Fruit fly (Drosophila melanogaster) whole organism, embryonic: ENCODE data around the gene Lamtor5.

Experiments
- Abd-B ChIP-seq: fragments of 200-800 bp; sonication (Bioruptor generic); optimal IDR thresholded peaks from 2 replicates; lab custom pipeline; 2018; ENCODE audit warnings: missing biosample characterization, mild to moderate bottlenecking, missing genetic modification characterization, moderate library complexity
- Atf6 ChIP-seq: fragments of 200-800 bp; sonication (Bioruptor generic); IDR thresholded peaks from 2 replicates; pipeline ENCODE4 v1.3.6; 2022; ENCODE audit warnings: missing biosample characterization, missing genetic modification characterization
- Bdp1 ChIP-seq: fragments of 200-800 bp; sonication (Bioruptor generic); optimal IDR thresholded peaks from 3 replicates; lab custom pipeline; 2016; ENCODE audit warnings: missing biosample characterization, missing genetic modification characterization
- CG10959 ChIP-seq: fragments of 200-800 bp; sonication (Bioruptor generic); IDR thresholded peaks from 2 replicates; pipeline ENCODE4 v1.3.6; 2022; ENCODE audit warnings: missing biosample characterization, missing genetic modification characterization
- CG10979 ChIP-seq: fragments of 200-800 bp; sonication (Bioruptor generic); optimal IDR thresholded peaks from 2 replicates; lab custom pipeline; 2018; ENCODE audit warnings: missing biosample characterization, mild to moderate bottlenecking, missing genetic modification characterization, moderate library complexity
- CG11093 ChIP-seq: fragments of 200-800 bp; sonication (Bioruptor generic); IDR thresholded peaks from 3 replicates; pipeline ENCODE4 v1.3.6; 2022; ENCODE audit warnings: missing biosample characterization, missing genetic modification characterization
- CG11456 ChIP-seq: fragments of 200-800 bp; sonication (Bioruptor generic); IDR thresholded peaks from 3 replicates; pipeline ENCODE4 v1.3.6; 2022; ENCODE audit warnings: missing biosample characterization, missing genetic modification characterization
- CG11560 ChIP-seq: fragments of 200-800 bp; sonication (Bioruptor generic); IDR thresholded peaks from 3 replicates; pipeline ENCODE4 v1.3.6; 2022; ENCODE audit warnings: missing biosample characterization, missing genetic modification characterization
- CG12659 ChIP-seq: fragments of 200-800 bp; sonication (Bioruptor generic); optimal IDR thresholded peaks from 3 replicates; lab custom pipeline; 2017; ENCODE audit warnings: mild to moderate bottlenecking, missing biosample characterization, missing genetic modification reagents, missing genetic modification characterization
- CG12744 ChIP-seq: fragments of 200-800 bp; sonication (Bioruptor generic); optimal IDR thresholded peaks from 2 replicates; lab custom pipeline; 2016; ENCODE audit warnings: missing biosample characterization, missing genetic modification characterization
- CG12769 ChIP-seq: fragments of 200-800 bp; sonication (Bioruptor generic); optimal IDR thresholded peaks from 2 replicates; lab custom pipeline; 2019; ENCODE audit warnings: missing biosample characterization, mild to moderate bottlenecking, missing genetic modification characterization, moderate library complexity
- CG14014 ChIP-seq: fragments of 200-800 bp; sonication (Bioruptor generic); IDR thresholded peaks from 2 replicates; pipeline ENCODE4 v1.3.6; 2022; ENCODE audit warnings: missing biosample characterization, missing genetic modification characterization
- CG14441 ChIP-seq: fragments of 200-800 bp; sonication (Bioruptor generic); IDR thresholded peaks from 2 replicates; pipeline ENCODE4 v1.3.6; 2022; ENCODE audit warnings: missing biosample characterization, missing genetic modification characterization
- CG16813 ChIP-seq: fragments of 200-800 bp; sonication (Bioruptor generic); IDR thresholded peaks from 3 replicates; pipeline ENCODE4 v1.3.6; 2022; ENCODE audit warnings: missing biosample characterization, missing genetic modification characterization; ENCODE audit not compliant: partially characterized antibody
- CG30403 ChIP-seq: fragments of 200-800 bp; sonication (Bioruptor generic); optimal IDR thresholded peaks from 3 replicates; lab custom pipeline; 2016; ENCODE audit warnings: missing biosample characterization, missing genetic modification characterization
- CG6175 ChIP-seq: fragments of 200-800 bp; sonication (Bioruptor generic); IDR thresholded peaks from 3 replicates; pipeline ENCODE4 v1.3.6; 2022; ENCODE audit warnings: missing biosample characterization, missing genetic modification characterization
- CG7745 ChIP-seq: fragments of 200-800 bp; sonication (Bioruptor generic); optimal IDR thresholded peaks from 2 replicates; lab custom pipeline; 2018; ENCODE audit warnings: missing biosample characterization, mild to moderate bottlenecking, missing genetic modification characterization, moderate library complexity
- CG7987 ChIP-seq: fragments of 200-800 bp; sonication (Bioruptor generic); optimal IDR thresholded peaks from 2 replicates; lab custom pipeline; 2018; ENCODE audit warnings: missing biosample characterization, mild to moderate bottlenecking, missing genetic modification characterization, moderate library complexity
- CG8290 ChIP-seq, 3 experiments: fragments of 200-800 bp; sonication (Bioruptor generic); optimal IDR thresholded peaks; 2 replicates each; lab custom pipeline; 2016 to 2019; ENCODE audit warnings: missing biosample characterization in 3 of 3, missing genetic modification characterization in 3 of 3, mild to moderate bottlenecking in 2 of 3, moderate library complexity in 1 of 3
- Camta ChIP-seq: fragments of 200-800 bp; sonication (Bioruptor generic); optimal IDR thresholded peaks from 2 replicates; lab custom pipeline; 2016; ENCODE audit warnings: missing biosample characterization, missing genetic modification characterization
- CoRest ChIP-seq: fragments of 200-800 bp; sonication (Bioruptor generic); optimal IDR thresholded peaks from 3 replicates; lab custom pipeline; 2018; ENCODE audit warnings: missing biosample characterization, mild to moderate bottlenecking, missing genetic modification characterization, moderate library complexity
- CrebB ChIP-seq: fragments of 200-800 bp; sonication (Bioruptor generic); optimal IDR thresholded peaks from 3 replicates; lab custom pipeline; 2018; ENCODE audit warnings: missing biosample characterization, mild to moderate bottlenecking, missing genetic modification characterization
- Dip3 ChIP-seq: fragments of 200-800 bp; sonication (Bioruptor generic); optimal IDR thresholded peaks from 3 replicates; lab custom pipeline; 2016; ENCODE audit warnings: missing biosample characterization, missing genetic modification characterization
- E2f2 ChIP-seq: fragments of 200-800 bp; sonication (Bioruptor generic); IDR thresholded peaks from 2 replicates; pipeline ENCODE4 v1.3.6; 2022; ENCODE audit warnings: missing biosample characterization, missing genetic modification characterization
- HmgZ ChIP-seq: fragments of 200-800 bp; sonication (Bioruptor generic); optimal IDR thresholded peaks from 2 replicates; lab custom pipeline; 2018; ENCODE audit warnings: missing biosample characterization, mild to moderate bottlenecking, missing genetic modification characterization
- Hr3 ChIP-seq: fragments of 200-800 bp; sonication (Bioruptor generic); optimal IDR thresholded peaks from 3 replicates; lab custom pipeline; 2016; ENCODE audit warnings: missing biosample characterization, missing genetic modification characterization
- Max ChIP-seq: fragments of 200-800 bp; sonication (Bioruptor generic); optimal IDR thresholded peaks from 2 replicates; lab custom pipeline; 2016; ENCODE audit warnings: missing biosample characterization, mild to moderate bottlenecking, missing genetic modification characterization
- Nf-YA ChIP-seq: fragments of 200-800 bp; sonication (Bioruptor generic); IDR thresholded peaks from 2 replicates; pipeline ENCODE4 v1.3.6; 2022; ENCODE audit warnings: missing biosample characterization, missing genetic modification characterization
- Rx ChIP-seq: fragments of 200-800 bp; sonication (Bioruptor generic); IDR thresholded peaks from 2 replicates; pipeline ENCODE4 v1.3.6; 2022; ENCODE audit warnings: missing biosample characterization, missing genetic modification characterization
- Sin3A ChIP-seq: fragments of >200 bp; optimal IDR thresholded peaks from 2 replicates; lab custom pipeline; 2018
- Sox102F ChIP-seq: fragments of 200-800 bp; sonication (Bioruptor generic); optimal IDR thresholded peaks from 2 replicates; lab custom pipeline; 2018; ENCODE audit warnings: missing biosample characterization, mild to moderate bottlenecking, missing genetic modification characterization, moderate library complexity
- abd-A ChIP-seq: fragments of 200-800 bp; sonication (Bioruptor generic); optimal IDR thresholded peaks from 3 replicates; lab custom pipeline; 2019; ENCODE audit warnings: missing biosample characterization, mild to moderate bottlenecking, missing genetic modification characterization, moderate library complexity
- caup ChIP-seq: fragments of 200-800 bp; sonication (Bioruptor generic); optimal IDR thresholded peaks from 3 replicates; lab custom pipeline; 2017; ENCODE audit warnings: missing biosample characterization, mild to moderate bottlenecking, missing genetic modification characterization, moderate library complexity; ENCODE audit not compliant: severe bottlenecking
- chinmo ChIP-seq: fragments of 200-800 bp; sonication (Bioruptor generic); IDR thresholded peaks from 4 replicates; pipeline ENCODE4 v1.3.6; 2022; ENCODE audit warnings: missing biosample characterization, missing genetic modification characterization; ENCODE audit not compliant: partially characterized antibody
- crp ChIP-seq, 2 experiments: fragments of 200-800 bp; sonication (Bioruptor generic); optimal IDR thresholded peaks; 2 replicates in 1 of 2; 3 replicates in 1 of 2; lab custom pipeline; 2017; ENCODE audit warnings: missing biosample characterization in 2 of 2, missing genetic modification characterization in 2 of 2, mild to moderate bottlenecking in 1 of 2, moderate library complexity in 1 of 2
- dm ChIP-seq: fragments of 200-800 bp; sonication (Bioruptor generic); optimal IDR thresholded peaks from 3 replicates; lab custom pipeline; 2016; ENCODE audit warnings: missing biosample characterization, missing genetic modification characterization
- exex ChIP-seq: fragments of 200-800 bp; sonication (Bioruptor generic); optimal IDR thresholded peaks from 4 replicates; lab custom pipeline; 2018; ENCODE audit warnings: missing biosample characterization, mild to moderate bottlenecking, missing genetic modification characterization, moderate library complexity
- fd102C ChIP-seq: fragments of 200-800 bp; sonication (Bioruptor generic); optimal IDR thresholded peaks from 2 replicates; lab custom pipeline; 2018; ENCODE audit warnings: missing biosample characterization, mild to moderate bottlenecking, missing genetic modification characterization, moderate library complexity
- fd3F ChIP-seq: fragments of 200-800 bp; sonication (Bioruptor generic); optimal IDR thresholded peaks from 2 replicates; lab custom pipeline; 2018; ENCODE audit warnings: missing biosample characterization, mild to moderate bottlenecking, missing genetic modification characterization, moderate library complexity
- ftz-f1 ChIP-seq: fragments of 200-800 bp; sonication (Bioruptor generic); optimal IDR thresholded peaks from 2 replicates; lab custom pipeline; 2016; ENCODE audit warnings: missing biosample characterization, missing genetic modification characterization
- gcm ChIP-seq: fragments of 200-800 bp; sonication (Bioruptor generic); optimal IDR thresholded peaks from 2 replicates; lab custom pipeline; 2019; ENCODE audit warnings: missing biosample characterization, mild to moderate bottlenecking, missing genetic modification characterization, moderate library complexity
- gsb-n ChIP-seq: fragments of 200-800 bp; sonication (Bioruptor generic); optimal IDR thresholded peaks from 3 replicates; lab custom pipeline; 2018; ENCODE audit warnings: missing biosample characterization, mild to moderate bottlenecking, missing genetic modification characterization
- ham ChIP-seq: fragments of 200-800 bp; sonication (Bioruptor generic); IDR thresholded peaks from 2 replicates; pipeline ENCODE4 v1.3.6; 2022; ENCODE audit warnings: missing biosample characterization, missing genetic modification characterization
- inv ChIP-seq: fragments of 200-800 bp; sonication (Bioruptor generic); IDR thresholded peaks from 2 replicates; pipeline ENCODE4 v1.3.6; 2022; ENCODE audit warnings: missing biosample characterization, missing genetic modification characterization; ENCODE audit not compliant: partially characterized antibody
- otp ChIP-seq: fragments of 200-800 bp; sonication (Bioruptor generic); IDR thresholded peaks from 3 replicates; pipeline ENCODE4, ENCODE4 v1.3.6; 2022; ENCODE audit warnings: missing biosample characterization, missing genetic modification characterization
- peb ChIP-seq: fragments of 200-800 bp; sonication (Bioruptor generic); IDR thresholded peaks from 2 replicates; pipeline ENCODE4 v1.3.6; 2022; ENCODE audit warnings: missing biosample characterization, missing genetic modification characterization
- ranshi ChIP-seq: fragments of 200-800 bp; sonication (Bioruptor generic); IDR thresholded peaks from 2 replicates; pipeline ENCODE4 v1.3.6; 2022; ENCODE audit warnings: missing biosample characterization, missing genetic modification characterization
- vnd ChIP-seq: fragments of 200-800 bp; sonication (Bioruptor generic); IDR thresholded peaks from 3 replicates; pipeline ENCODE4 v1.3.6; 2022; ENCODE audit warnings: missing biosample characterization, missing genetic modification characterization; ENCODE audit not compliant: partially characterized antibody

Gene Lamtor5

DNA sequence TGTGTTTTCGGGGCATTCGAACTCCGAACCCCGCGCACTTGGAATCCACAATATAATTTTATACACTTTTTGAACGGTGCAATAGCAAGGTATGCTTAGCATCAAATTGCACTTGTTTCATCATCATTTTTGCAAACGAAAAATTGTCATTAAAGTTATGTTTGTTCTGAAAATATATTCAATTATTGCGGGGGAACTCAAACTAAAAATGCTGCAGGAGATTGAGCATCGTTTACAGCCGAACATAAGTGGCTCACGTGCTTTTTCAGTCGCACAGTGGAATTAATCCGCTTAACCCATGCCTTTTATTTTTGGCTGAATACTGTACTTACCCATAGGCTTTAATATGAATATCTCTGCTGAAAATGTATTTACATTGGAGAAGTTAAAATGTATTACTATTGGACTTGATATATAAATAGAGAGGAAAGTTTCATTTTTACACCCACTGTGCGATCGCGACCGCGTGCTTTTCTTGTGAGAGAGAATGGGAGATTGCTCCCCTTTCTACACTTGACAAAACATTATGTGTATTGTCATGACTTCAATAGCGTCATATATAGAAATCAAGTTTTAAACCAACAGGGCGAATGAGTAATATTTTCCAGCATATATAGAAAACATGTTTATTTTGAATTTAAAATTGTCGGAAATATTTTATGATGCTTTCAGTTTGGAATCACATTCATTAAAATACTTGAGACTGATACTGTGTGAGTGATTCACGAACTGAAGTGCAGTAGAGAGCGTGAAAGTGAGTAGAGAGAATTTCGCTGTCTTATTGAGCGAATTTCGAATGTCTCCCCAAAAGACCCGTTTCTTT is 28.2 kb downstream of the Lamtor5 start (continued):
- TF ChIP-seq CG14014 (GFP tag; lab: Robert Waterston, UW) (peak; percentile 98), fd102C (GFP tag; lab: Kevin White, UChicago) (peak; percentile 3), Camta (GFP tag; lab: Kevin White, UChicago) (peak; percentile 93), fd3F (peak; percentile 93), Hr3 (peak; percentile 95), CG12659 (peak; percentile 97), Dip3 (GFP tag; lab: Kevin White, UChicago) (peak; percentile 94), CG11560 (peak; percentile 86), gsb-n (tag; lab: Kevin White, UChicago) (peak; percentile 92), inv (GFP tag; lab: Robert Waterston, UW) (no peak), CG10979 (tag; lab: Kevin White, UChicago) (peak; percentile 92), chinmo (GFP tag; lab: Robert Waterston, UW) (no peak), CG12769 (tag; lab: Kevin White, UChicago) (peak; percentile 99), abd-A (tag; lab: Kevin White, UChicago) (peak; percentile 74), ranshi (GFP tag; lab: Robert Waterston, UW) (peak; percentile 98), CG11456 (peak; percentile 98), dm (GFP tag; lab: Kevin White, UChicago) (peak; percentile 97), peb (GFP tag; lab: Robert Waterston, UW) (peak; percentile 95), Nf-YA (GFP tag; lab: Robert Waterston, UW) (peak; percentile 95), CG16813 (GFP tag; lab: Robert Waterston, UW) (no peak), ham (GFP tag; lab: Robert Waterston, UW) (peak; percentile 82; the same call in 1 of the 2 replicates), CG6175 (GFP tag; lab: Robert Waterston, UW) (peak; percentile 94), CG11093 (GFP tag; lab: Robert Waterston, UW) (peak; percentile 89), Max (GFP tag; lab: Kevin White, UChicago) (peak; percentile 93), E2f2 (GFP tag; lab: Robert Waterston, UW) (peak; percentile 82), Sox102F (GFP tag; lab: Kevin White, UChicago) (peak; percentile 97), Atf6 (peak; percentile 94), gcm (peak; percentile 94), CG14441 (GFP tag; lab: Robert Waterston, UW) (peak; percentile 98), caup (GFP tag; lab: Kevin White, UChicago) (peak; percentile 95), crp (GFP tag; optimal IDR thresholded peaks at IDR 0.05; lab: Kevin White, UChicago) (peak in 1 of 2 experiments; percentile 65), Abd-B (GFP tag; lab: Kevin White, UChicago) (peak; percentile 94), Rx (GFP tag; lab: Robert Waterston, UW) (peak; percentile 97), vnd (GFP tag; lab: Robert Waterston, UW) (no peak), CoRest (peak; percentile 97), CrebB (tag; lab: Kevin White, UChicago) (peak; percentile 96), ftz-f1 (GFP tag; lab: Kevin White, UChicago) (peak; percentile 36), CG7745 (tag; lab: Kevin White, UChicago) (no peak), CG12744 (GFP tag; lab: Kevin White, UChicago) (peak; percentile 94), CG8290 (GFP tag; optimal IDR thresholded peaks at IDR 0.05; lab: Kevin White, UChicago) (peak; percentile 81), CG8290 (tag; optimal IDR thresholded peaks at IDR 0.05; lab: Kevin White, UChicago) (peak in 1 of 2 experiments; percentile 99), Bdp1 (GFP tag; lab: Kevin White, UChicago) (peak; percentile 78), CG7987 (GFP tag; lab: Kevin White, UChicago) (peak; percentile 90), exex (tag; lab: Kevin White, UChicago) (peak; percentile 85), Sin3A (lab: Kevin White, UChicago) (no peak), CG30403 (GFP tag; lab: Kevin White, UChicago) (peak; percentile 97), CG10959 (GFP tag; lab: Robert Waterston, UW) (peak; percentile 91), HmgZ (peak; percentile 97), otp (GFP tag; lab: Robert Waterston, UW) (peak; percentile 98)
